Fruit fly (Drosophila melanogaster): ENCODE measurements around the gene ftz.

- TF ChIP-seq CTCF (optimal IDR thresholded peaks at IDR 0.05) (no peak), CG8478 (optimal IDR thresholded peaks at IDR 0.05) (no peak)
Measured at dm6 chr3R:6817977-6818903, 45.9 kb upstream of the ftz start.
